Worm (Caenorhabditis elegans): ENCODE results near the gene Y72A10A.1.

Y72A10A.1 gene

DNA sequence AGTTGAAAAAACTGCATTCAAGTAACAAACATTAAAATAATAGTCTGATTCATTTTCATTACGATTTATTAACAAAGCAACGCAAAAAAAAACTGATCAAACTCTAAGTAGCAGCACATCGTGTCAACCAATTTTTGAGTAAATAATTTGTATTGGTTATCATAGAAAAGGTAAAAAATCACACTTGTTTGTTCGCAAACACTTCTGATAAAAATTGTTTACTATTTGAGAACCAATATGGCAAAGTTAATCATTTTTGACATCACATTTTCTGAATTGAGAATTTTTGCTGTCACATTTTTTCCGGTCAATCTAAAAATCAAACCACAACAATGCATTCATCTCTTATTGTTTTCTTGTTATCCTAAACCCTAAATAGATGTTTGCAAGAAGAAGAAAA is 16.9 kb downstream of the Y72A10A.1 start:
- TF ChIP-seq pqm-1 (tag; optimal IDR thresholded peaks at IDR 0.05) = peak; percentile 2
- no peak for TF ChIP-seq php-3 (GFP tag; IDR thresholded peaks at IDR 0.05)
- TF ChIP-seq nhr-77 (tag; optimal IDR thresholded peaks at IDR 0.05) = peak; percentile 38
- no peak for TF ChIP-seq snpc-4 (tag; optimal IDR thresholded peaks at IDR 0.05)
- TF ChIP-seq nhr-28 (tag; optimal IDR thresholded peaks at IDR 0.05) = peak; percentile 25
- TF ChIP-seq zfp-2 (tag; optimal IDR thresholded peaks at IDR 0.05) = no peak
- no peak for TF ChIP-seq dmd-8 (GFP tag; IDR thresholded peaks at IDR 0.05)
- TF ChIP-seq daf-16 (GFP tag; optimal IDR thresholded peaks at IDR 0.05) = no peak
- TF ChIP-seq daf-16 (tag; optimal IDR thresholded peaks at IDR 0.05) = peak; percentile 97
- TF ChIP-seq dve-1 (tag; optimal IDR thresholded peaks at IDR 0.05; ENCODE audit: insufficient read depth) = peak; percentile 31

DNA sequence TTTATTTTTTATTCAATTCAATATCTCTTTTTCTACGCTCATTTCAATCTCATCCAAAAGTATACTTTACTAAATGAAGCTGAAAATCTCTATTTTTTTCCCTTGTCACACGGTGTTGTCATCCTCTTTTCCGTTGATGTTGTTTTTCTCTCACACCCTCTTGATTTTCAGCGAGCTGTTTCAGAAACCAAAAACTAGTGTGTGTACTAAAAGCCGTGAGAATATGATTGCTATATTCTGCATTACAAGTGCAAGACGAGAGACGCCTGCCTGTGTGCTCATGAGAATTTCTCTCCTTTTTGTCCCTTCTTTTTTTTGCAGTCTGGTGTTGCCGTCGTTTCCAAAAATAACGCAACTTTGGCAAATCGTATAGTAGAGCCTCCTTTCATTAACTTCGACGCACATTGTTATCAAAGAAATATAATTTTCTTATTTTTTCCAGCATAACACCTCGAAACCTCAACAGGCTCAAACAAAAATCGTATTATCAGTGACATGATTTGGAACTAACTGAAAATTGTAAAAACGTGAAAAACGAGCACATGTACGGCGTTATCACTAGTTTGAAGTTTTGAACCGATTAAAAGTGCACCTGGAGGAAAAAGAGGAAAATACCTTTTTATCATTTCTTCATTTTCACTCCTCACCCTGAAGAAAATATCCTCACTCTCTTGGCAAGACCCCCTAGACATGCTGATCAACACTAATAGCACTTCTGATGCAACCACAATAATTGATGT is 19.9 kb downstream of the Y72A10A.1 start, which contains the start of gene C15H9.2:
C15H9.2 (plus strand) TSS at position 441 of the 740 bp plus-strand sequence.
- no peak for TF ChIP-seq fos-1 (tag; optimal IDR thresholded peaks at IDR 0.05)
- TF ChIP-seq pqm-1 (tag; optimal IDR thresholded peaks at IDR 0.05) = peak; percentile 82
- TF ChIP-seq snpc-4 (tag; optimal IDR thresholded peaks at IDR 0.05) = no peak
- peak; percentile 30 for TF ChIP-seq mxl-3 (GFP tag; optimal IDR thresholded peaks at IDR 0.05)
- peak; percentile 40; the same call in 1 of the 2 replicates for TF ChIP-seq dmd-6 (GFP tag; IDR thresholded peaks at IDR 0.05)
- TF ChIP-seq nhr-28 (tag; optimal IDR thresholded peaks at IDR 0.05) = peak; percentile 9
- TF ChIP-seq hlh-11 (tag; optimal IDR thresholded peaks at IDR 0.05) = peak; percentile 19
- TF ChIP-seq daf-16 (GFP tag; optimal IDR thresholded peaks at IDR 0.05) = no peak
- peak; percentile 79 for TF ChIP-seq daf-16 (tag; optimal IDR thresholded peaks at IDR 0.05)

DNA sequence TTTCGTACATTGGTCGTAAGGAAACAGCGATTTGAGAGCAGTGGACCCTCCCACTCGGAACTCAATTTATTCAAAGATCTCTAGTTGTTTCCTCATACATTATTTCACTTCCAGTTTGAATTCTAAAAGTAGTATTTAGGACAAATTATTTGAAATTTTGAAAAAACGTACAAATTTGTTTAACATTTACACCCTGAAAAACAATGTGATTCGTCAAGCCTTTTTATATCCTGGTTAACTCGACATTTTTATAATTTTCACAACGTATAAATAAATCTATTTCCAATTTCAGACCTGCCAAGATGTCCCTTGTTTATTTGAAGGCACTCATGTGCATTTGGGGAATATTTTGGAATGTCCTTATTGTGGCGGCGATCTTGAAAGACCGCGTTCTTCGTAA is 22.6 kb downstream of the Y72A10A.1 start, which contains the start of gene C15H9.3:
C15H9.3 (plus strand) TSS at position 301 of the 400 bp plus-strand sequence.
- peak in 1 of 2 experiments; percentile 72 for TF ChIP-seq unc-62 (GFP tag; optimal IDR thresholded peaks at IDR 0.05 in 1 of 2)
- TF ChIP-seq unc-62 (tag; optimal IDR thresholded peaks at IDR 0.05) = no peak
- no peak for TF ChIP-seq unc-130 (GFP tag; optimal IDR thresholded peaks at IDR 0.05)

DNA sequence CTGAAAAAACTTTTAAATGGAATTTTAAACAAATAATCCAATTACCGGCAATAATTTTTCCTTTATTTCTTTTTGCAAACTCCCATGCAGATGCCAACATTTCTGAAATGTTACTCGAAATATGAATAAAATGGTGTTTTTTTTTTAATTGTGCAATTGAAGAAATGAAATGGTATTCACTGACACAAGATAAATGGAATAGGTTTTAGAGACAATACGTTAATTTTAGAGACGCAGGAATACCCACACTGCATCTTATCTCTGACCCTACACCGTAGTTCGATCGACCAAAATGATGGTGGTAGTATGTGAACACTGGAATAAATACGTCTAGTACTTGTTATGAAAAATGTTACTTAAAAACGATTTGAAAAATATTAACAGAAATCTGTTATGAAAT is 25.3 kb downstream of the Y72A10A.1 start, which contains the start of gene prx-3:
prx-3 (minus strand) TSS at position 101 of the 400 bp plus-strand sequence.
- TF ChIP-seq daf-16 (GFP tag; optimal IDR thresholded peaks at IDR 0.05) (no peak), daf-16 (tag; optimal IDR thresholded peaks at IDR 0.05) (peak; percentile 43), lim-7 (GFP tag; IDR thresholded peaks at IDR 0.05) (no peak), cey-2 (tag; optimal IDR thresholded peaks at IDR 0.05; ENCODE audit: borderline replicate concordance, insufficient read depth) (no peak), mxl-2 (GFP tag; conservative IDR thresholded peaks at IDR 0.05) (no peak), zip-11 (GFP tag; IDR thresholded peaks at IDR 0.05) (no peak), jun-1 (tag; optimal IDR thresholded peaks at IDR 0.05) (no peak), nhr-28 (tag; optimal IDR thresholded peaks at IDR 0.05) (peak; percentile 5), egl-43 (GFP tag; IDR thresholded peaks at IDR 0.05) (no peak), daf-8 (GFP tag; IDR thresholded peaks at IDR 0.05) (no peak), attf-4 (tag; optimal IDR thresholded peaks at IDR 0.05) (no peak), nhr-237 (tag; optimal IDR thresholded peaks at IDR 0.05) (no peak), aha-1 (tag) (no peak), skn-1 (tag; optimal IDR thresholded peaks at IDR 0.05) (no peak), lsy-2 (tag; optimal IDR thresholded peaks at IDR 0.05) (no peak), ztf-7 (tag; optimal IDR thresholded peaks at IDR 0.05) (no peak), dve-1 (tag; optimal IDR thresholded peaks at IDR 0.05; ENCODE audit: insufficient read depth) (peak; percentile 37), zag-1 (tag; optimal IDR thresholded peaks at IDR 0.05) (no peak), tra-1 (GFP tag; IDR thresholded peaks at IDR 0.05) (no peak), ama-1 (optimal IDR thresholded peaks at IDR 0.05) (no peak), lin-1 (GFP tag; IDR thresholded peaks at IDR 0.05) (no peak), R02D3.7 (tag; optimal IDR thresholded peaks at IDR 0.05) (no peak), F49E8.2 (tag; optimal IDR thresholded peaks at IDR 0.05; ENCODE audit: borderline replicate concordance) (no peak), hif-1 (tag; optimal IDR thresholded peaks at IDR 0.05) (no peak), lin-38 (GFP tag; IDR thresholded peaks at IDR 0.05) (no peak), nhr-76 (tag; optimal IDR thresholded peaks at IDR 0.05) (no peak)
